Worm (Caenorhabditis elegans): ENCODE results near the gene cng-1.

ce11 chrV:14996236-14996635 lies 35.0 kb downstream of the cng-1 start, which contains the start of gene irld-14:
- TF ChIP-seq ceh-90 (tag; optimal IDR thresholded peaks at IDR 0.05) (no peak), sup-37 (GFP tag; optimal IDR thresholded peaks at IDR 0.05) (no peak), ztf-11 (tag; optimal IDR thresholded peaks at IDR 0.05) (no peak), ama-1 (optimal IDR thresholded peaks at IDR 0.05) (no peak), snpc-4 (tag; optimal IDR thresholded peaks at IDR 0.05) (no peak), aha-1 (tag; optimal IDR thresholded peaks at IDR 0.05) (no peak), ceh-82 (tag; optimal IDR thresholded peaks at IDR 0.05) (no peak), lin-39 (tag; optimal IDR thresholded peaks at IDR 0.05) (no peak), nhr-77 (tag; optimal IDR thresholded peaks at IDR 0.05) (no peak), dsc-1 (tag; optimal IDR thresholded peaks at IDR 0.05) (no peak), mep-1 (tag; optimal IDR thresholded peaks at IDR 0.05) (no peak)
